Fruit fly (Drosophila melanogaster): ENCODE results near the gene CG13926.

CG13926 gene

dm6 chr3L:1661738-1662370 lies 43.9 kb upstream of the CG13926 start (continued):
- TF ChIP-seq Fer1 (GFP tag; optimal IDR thresholded peaks at IDR 0.05) (no peak), CG8281 (tag; optimal IDR thresholded peaks at IDR 0.05) (no peak), tio (GFP tag; optimal IDR thresholded peaks at IDR 0.05) (no peak), usp (GFP tag; optimal IDR thresholded peaks at IDR 0.05) (no peak), bigmax (GFP tag; optimal IDR thresholded peaks at IDR 0.05) (no peak), Dbx (GFP tag; IDR thresholded peaks at IDR 0.05) (no peak), scrt (GFP tag; optimal IDR thresholded peaks at IDR 0.05) (peak; percentile 74), CG6254 (GFP tag; optimal IDR thresholded peaks at IDR 0.05) (no peak), Antp (GFP tag; optimal IDR thresholded peaks at IDR 0.05) (no peak), CG31224 (GFP tag; IDR thresholded peaks at IDR 0.05) (peak; percentile 99), Taf1 (GFP tag; IDR thresholded peaks at IDR 0.05) (no peak), Bgb (GFP tag; IDR thresholded peaks at IDR 0.05; ENCODE audit: partially characterized antibody) (0 out of 2 replicates have a peak, but pooled peaks have one; percentile 24), CG7556 (GFP tag; optimal IDR thresholded peaks at IDR 0.05) (no peak), cwo (GFP tag; optimal IDR thresholded peaks at IDR 0.05) (no peak), Hmx (GFP tag; optimal IDR thresholded peaks at IDR 0.05) (no peak), CG7928 (GFP tag; optimal IDR thresholded peaks at IDR 0.05) (no peak), CG3726 (GFP tag; IDR thresholded peaks at IDR 0.05) (no peak), zf30C (GFP tag; optimal IDR thresholded peaks at IDR 0.05) (no peak), bowl (GFP tag; IDR thresholded peaks at IDR 0.05) (no peak), sug (tag; optimal IDR thresholded peaks at IDR 0.05) (no peak), CG9215 (GFP tag; IDR thresholded peaks at IDR 0.05) (no peak), HLH54F (GFP tag; optimal IDR thresholded peaks at IDR 0.05) (no peak), CrebB (tag; optimal IDR thresholded peaks at IDR 0.05) (no peak), Kr (GFP tag; optimal IDR thresholded peaks at IDR 0.05) (no peak), CG13123 (GFP tag; optimal IDR thresholded peaks at IDR 0.05) (no peak), dpn (GFP tag; optimal IDR thresholded peaks at IDR 0.05) (no peak), CG9727 (GFP tag; optimal IDR thresholded peaks at IDR 0.05) (no peak), CG4707 (GFP tag; optimal IDR thresholded peaks at IDR 0.05) (no peak), chinmo (GFP tag; IDR thresholded peaks at IDR 0.05; ENCODE audit: partially characterized antibody) (no peak), CG12236 (GFP tag; optimal IDR thresholded peaks at IDR 0.05) (no peak), ato (GFP tag; IDR thresholded peaks at IDR 0.05; ENCODE audit: partially characterized antibody) (no peak), CG8359 (GFP tag; optimal IDR thresholded peaks at IDR 0.05; ENCODE audit: borderline replicate concordance) (no peak), CkIIα-i1 (GFP tag; IDR thresholded peaks at IDR 0.05) (no peak), Vsx1 (GFP tag; optimal IDR thresholded peaks at IDR 0.05) (no peak), sc (optimal IDR thresholded peaks at IDR 0.05) (no peak), sc (GFP tag; optimal IDR thresholded peaks at IDR 0.05) (no peak), dmrt99B (tag; optimal IDR thresholded peaks at IDR 0.05) (no peak), hb (GFP tag; IDR thresholded peaks at IDR 0.05; ENCODE audit: partially characterized antibody) (no peak), disco-r (GFP tag; optimal IDR thresholded peaks at IDR 0.05) (no peak), B-H1 (GFP tag; IDR thresholded peaks at IDR 0.05) (no peak), Scr (GFP tag; IDR thresholded peaks at IDR 0.05; ENCODE audit: partially characterized antibody) (0 out of 2 replicates have a peak, but pooled peaks have one; percentile 18), CG2120 (GFP tag; optimal IDR thresholded peaks at IDR 0.05) (no peak), Bdp1 (GFP tag; optimal IDR thresholded peaks at IDR 0.05) (no peak), CG17802 (tag; optimal IDR thresholded peaks at IDR 0.05) (no peak), CG12769 (tag; optimal IDR thresholded peaks at IDR 0.05) (no peak), Abd-B (GFP tag; optimal IDR thresholded peaks at IDR 0.05) (no peak), cato (GFP tag; optimal IDR thresholded peaks at IDR 0.05; ENCODE audit: borderline replicate concordance) (no peak), HLHmδ (GFP tag; optimal IDR thresholded peaks at IDR 0.05) (no peak), HmgZ (tag; optimal IDR thresholded peaks at IDR 0.05) (no peak), unc-4 (GFP tag; IDR thresholded peaks at IDR 0.05; ENCODE audit: partially characterized antibody) (0 out of 2 replicates have a peak, but pooled peaks have one; percentile 32)
